Fruit fly (Drosophila melanogaster) whole organism, pupa: ENCODE measurements around the gene CG14260.

Source experiments
- CG10348 ChIP-seq: fragments of 200-800 bp; sonication (Bioruptor generic); IDR thresholded peaks from 2 replicates; pipeline ENCODE4 v1.3.6; 2022; ENCODE audit warnings: missing biosample characterization, missing genetic modification characterization
- CG12605 ChIP-seq: fragments of 200-800 bp; sonication (Bioruptor generic); IDR thresholded peaks from 2 replicates; pipeline ENCODE4 v1.3.6; 2022; ENCODE audit warnings: missing biosample characterization, missing genetic modification characterization
- CG13204 ChIP-seq: fragments of 200-800 bp; sonication (Bioruptor generic); optimal IDR thresholded peaks from 2 replicates; lab custom pipeline; 2018; ENCODE audit warnings: missing biosample characterization, mild to moderate bottlenecking, missing genetic modification characterization, moderate library complexity
- CG17806 ChIP-seq: fragments of 200-800 bp; sonication (Bioruptor generic); optimal IDR thresholded peaks from 2 replicates; lab custom pipeline; 2018; ENCODE audit warnings: missing biosample characterization, mild to moderate bottlenecking, missing genetic modification characterization, moderate library complexity
- CG32121 ChIP-seq: fragments of 200-800 bp; sonication (Bioruptor generic); IDR thresholded peaks from 2 replicates; pipeline ENCODE4 v1.3.6; 2022; ENCODE audit warnings: missing biosample characterization, missing genetic modification characterization
- CG34367 ChIP-seq: fragments of 200-800 bp; sonication (Bioruptor generic); optimal IDR thresholded peaks from 2 replicates; lab custom pipeline; 2018; ENCODE audit warnings: missing biosample characterization, mild to moderate bottlenecking, missing genetic modification characterization
- CG4496 ChIP-seq: fragments of 200-800 bp; sonication (Bioruptor generic); IDR thresholded peaks from 3 replicates; pipeline ENCODE4 v1.3.6; 2022; ENCODE audit warnings: missing biosample characterization, missing genetic modification characterization
- D1 ChIP-seq: fragments of 200-800 bp; sonication (Bioruptor generic); optimal IDR thresholded peaks from 2 replicates; lab custom pipeline; 2018; ENCODE audit warnings: missing biosample characterization, mild to moderate bottlenecking, missing genetic modification characterization, moderate library complexity
- EcR ChIP-seq: fragments of 200-800 bp; sonication (Bioruptor generic); optimal IDR thresholded peaks from 3 replicates; lab custom pipeline; 2019; ENCODE audit warnings: missing biosample characterization, missing genetic modification characterization, mild to moderate bottlenecking, moderate library complexity, missing genetic modification reagents
- Ets98B ChIP-seq: fragments of 200-800 bp; sonication (Bioruptor generic); IDR thresholded peaks from 2 replicates; pipeline ENCODE4 v1.3.6; 2022; ENCODE audit warnings: missing biosample characterization, missing genetic modification characterization
- Pif1A ChIP-seq: fragments of 200-800 bp; sonication (Bioruptor generic); optimal IDR thresholded peaks from 3 replicates; lab custom pipeline; 2016; ENCODE audit warnings: missing biosample characterization, missing genetic modification characterization
- fd96Ca ChIP-seq: fragments of 200-800 bp; sonication (Bioruptor generic); IDR thresholded peaks from 3 replicates; pipeline ENCODE4 v1.3.6; 2022; ENCODE audit warnings: missing biosample characterization, missing genetic modification characterization
- rn ChIP-seq: fragments of 200-800 bp; sonication (Bioruptor generic); IDR thresholded peaks from 2 replicates; pipeline ENCODE4 v1.3.6; 2022; ENCODE audit warnings: missing biosample characterization, missing genetic modification characterization

DNA sequence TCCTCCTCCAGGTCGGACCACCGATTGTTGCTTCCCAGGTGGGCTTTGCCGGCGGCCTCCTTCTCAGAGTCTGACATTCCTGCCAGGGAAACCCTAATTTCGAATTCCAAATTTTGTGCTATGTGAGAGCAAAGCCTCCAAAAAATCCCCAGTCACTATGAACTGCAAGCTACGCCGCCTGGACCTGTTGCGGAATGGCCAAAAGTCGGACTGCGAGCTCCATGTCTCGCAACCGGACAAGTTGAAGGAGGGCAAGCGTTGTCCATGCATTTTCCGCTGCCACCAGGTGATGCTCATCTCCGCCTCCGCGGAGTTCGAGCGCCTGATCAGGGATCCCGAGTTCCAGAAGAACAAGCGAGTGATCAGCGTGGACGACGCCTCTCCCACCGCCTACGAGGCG is at the start of gene CG14260, which contains the start of gene CG14262:
- TF ChIP-seq CG10348 (GFP tag; lab: Robert Waterston, UW): no peak
- TF ChIP-seq CG12605 (GFP tag; lab: Robert Waterston, UW): no peak
- no peak for TF ChIP-seq rn (GFP tag; lab: Robert Waterston, UW)
- TF ChIP-seq CG17806 (tag; lab: Kevin White, UChicago): no peak
- TF ChIP-seq CG13204 (GFP tag; lab: Kevin White, UChicago): no peak
- no peak for TF ChIP-seq fd96Ca
- no peak for TF ChIP-seq CG4496
- no peak for TF ChIP-seq CG32121 (GFP tag; lab: Robert Waterston, UW)
- no peak for TF ChIP-seq CG34367 (tag; lab: Kevin White, UChicago)
- TF ChIP-seq D1 (tag; lab: Kevin White, UChicago): no peak
- TF ChIP-seq Ets98B (GFP tag; lab: Robert Waterston, UW): no peak
- no peak for TF ChIP-seq EcR (GFP tag; lab: Kevin White, UChicago)
- no peak for TF ChIP-seq Pif1A (GFP tag; lab: Kevin White, UChicago)
